Fruit fly (Drosophila melanogaster): Measurements from ENCODE around the gene CG43175.
A peak's percentile ranks its signal among the peaks of the same experiment; 100 is the strongest.

CG43175 gene

dm6 chr3R:17604880-17605667 lies 25.4 kb upstream of the CG43175 start:
- peak; percentile 67 for TF ChIP-seq Myc (optimal IDR thresholded peaks at IDR 0.05)
- TF ChIP-seq Hr78 (GFP tag; optimal IDR thresholded peaks at IDR 0.05): no peak
- TF ChIP-seq HLH106 (tag; optimal IDR thresholded peaks at IDR 0.05): peak; percentile 1
- TF ChIP-seq brk (GFP tag; optimal IDR thresholded peaks at IDR 0.05): no peak
- peak; percentile 46 for TF ChIP-seq woc (GFP tag; optimal IDR thresholded peaks at IDR 0.05)
- TF ChIP-seq Sp1 (GFP tag; optimal IDR thresholded peaks at IDR 0.05): no peak
- TF ChIP-seq Vsx2 (GFP tag; optimal IDR thresholded peaks at IDR 0.05; ENCODE audit: partially characterized antibody): peak; percentile 51
- TF ChIP-seq dsf (GFP tag; optimal IDR thresholded peaks at IDR 0.05; ENCODE audit: borderline replicate concordance): no peak

DNA sequence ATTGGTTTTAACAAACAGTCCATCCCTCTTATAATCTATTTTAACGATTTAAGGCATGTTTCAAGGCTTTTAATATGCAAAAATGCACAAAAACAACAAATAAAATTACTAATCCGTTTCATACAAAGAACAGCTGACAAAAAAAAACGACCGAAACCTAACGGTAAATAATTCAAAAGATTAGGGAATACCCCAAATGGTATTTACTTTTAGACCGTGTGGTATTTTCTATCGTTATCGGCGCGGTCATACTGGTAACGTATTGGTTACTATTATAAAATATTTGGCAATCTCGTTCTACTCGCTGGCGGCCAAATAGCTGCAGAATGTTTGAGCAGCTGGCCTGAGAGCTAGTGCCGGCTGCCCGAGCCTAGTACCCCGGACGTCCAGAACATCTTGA lies 24.6 kb upstream of the CG43175 start, which contains the start of gene sll:
Gene sll (plus strand): TSS at position 235 of the 400 bp plus-strand sequence.
- TF ChIP-seq Abd-B (GFP tag; optimal IDR thresholded peaks at IDR 0.05): no peak
- TF ChIP-seq HLH106 (tag; optimal IDR thresholded peaks at IDR 0.05): no peak
- TF ChIP-seq foxo (GFP tag; optimal IDR thresholded peaks at IDR 0.05): no peak
- no peak for TF ChIP-seq Rel (GFP tag; optimal IDR thresholded peaks at IDR 0.05)
- no peak for TF ChIP-seq Rel (tag; optimal IDR thresholded peaks at IDR 0.05)
- no peak for TF ChIP-seq dmrt93B (GFP tag; optimal IDR thresholded peaks at IDR 0.05)
- no peak for TF ChIP-seq CG32264 (GFP tag; optimal IDR thresholded peaks at IDR 0.05)
- TF ChIP-seq dl (GFP tag; optimal IDR thresholded peaks at IDR 0.05; ENCODE audit: insufficient read depth in 1 of 2, partially characterized antibody in 2 of 2): no peak
- TF ChIP-seq sage (GFP tag; optimal IDR thresholded peaks at IDR 0.05): no peak
- no peak for TF ChIP-seq CG9705 (GFP tag; optimal IDR thresholded peaks at IDR 0.05)
- no peak for TF ChIP-seq Dfd (GFP tag; optimal IDR thresholded peaks at IDR 0.05)
- TF ChIP-seq psq (GFP tag; optimal IDR thresholded peaks at IDR 0.05): no peak
- TF ChIP-seq Mio (GFP tag; optimal IDR thresholded peaks at IDR 0.05): no peak

DNA sequence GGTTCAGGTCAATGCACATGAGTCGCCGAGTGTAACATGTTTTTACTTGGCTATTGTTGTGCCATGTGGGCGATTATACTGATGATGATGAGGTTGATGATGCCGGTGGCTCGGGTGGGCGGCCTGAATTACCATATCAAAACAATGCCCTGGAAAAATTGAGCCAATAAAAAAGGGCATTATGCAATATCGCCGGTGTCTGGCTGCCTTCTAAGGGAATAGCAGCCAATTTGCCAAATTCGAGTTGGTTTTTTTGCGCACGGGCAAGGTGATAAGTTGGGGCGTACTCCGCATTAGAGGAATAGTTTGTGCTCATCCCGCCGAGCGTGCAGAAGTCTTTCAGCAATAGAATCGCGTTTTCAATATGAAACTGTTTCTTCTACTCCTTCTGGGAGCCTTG lies 21.5 kb upstream of the CG43175 start, which contains the start of gene CG14329:
Gene CG14329 (plus strand): TSS at position 301 of the 400 bp plus-strand sequence.
- TF ChIP-seq Dif (GFP tag; optimal IDR thresholded peaks at IDR 0.05; ENCODE audit: partially characterized antibody): no peak
- no peak for TF ChIP-seq sage (GFP tag; optimal IDR thresholded peaks at IDR 0.05)
- TF ChIP-seq rgr (GFP tag; optimal IDR thresholded peaks at IDR 0.05): no peak
- no peak for TF ChIP-seq br (GFP tag; optimal IDR thresholded peaks at IDR 0.05)
- no peak for TF ChIP-seq woc (GFP tag; optimal IDR thresholded peaks at IDR 0.05)
- no peak for TF ChIP-seq dmrt93B (GFP tag; optimal IDR thresholded peaks at IDR 0.05)
- TF ChIP-seq Hr78 (GFP tag; optimal IDR thresholded peaks at IDR 0.05): no peak
- TF ChIP-seq Hr83 (GFP tag; optimal IDR thresholded peaks at IDR 0.05; ENCODE audit: poor library complexity, severe bottlenecking): no peak
- TF ChIP-seq Abd-B (GFP tag; optimal IDR thresholded peaks at IDR 0.05): no peak
- no peak for TF ChIP-seq ey (GFP tag; optimal IDR thresholded peaks at IDR 0.05)
- no peak for TF ChIP-seq psq (GFP tag; optimal IDR thresholded peaks at IDR 0.05)
- no peak for TF ChIP-seq Hnf4 (GFP tag; optimal IDR thresholded peaks at IDR 0.05)
- no peak for TF ChIP-seq usp (GFP tag; optimal IDR thresholded peaks at IDR 0.05)
- no peak for TF ChIP-seq Vsx2 (GFP tag; optimal IDR thresholded peaks at IDR 0.05; ENCODE audit: partially characterized antibody)
- no peak for TF ChIP-seq dsf (GFP tag; optimal IDR thresholded peaks at IDR 0.05; ENCODE audit: borderline replicate concordance)
- TF ChIP-seq sv (GFP tag; optimal IDR thresholded peaks at IDR 0.05): no peak
- TF ChIP-seq Mio (GFP tag; optimal IDR thresholded peaks at IDR 0.05): no peak
- no peak for TF ChIP-seq Myc (optimal IDR thresholded peaks at IDR 0.05)

DNA sequence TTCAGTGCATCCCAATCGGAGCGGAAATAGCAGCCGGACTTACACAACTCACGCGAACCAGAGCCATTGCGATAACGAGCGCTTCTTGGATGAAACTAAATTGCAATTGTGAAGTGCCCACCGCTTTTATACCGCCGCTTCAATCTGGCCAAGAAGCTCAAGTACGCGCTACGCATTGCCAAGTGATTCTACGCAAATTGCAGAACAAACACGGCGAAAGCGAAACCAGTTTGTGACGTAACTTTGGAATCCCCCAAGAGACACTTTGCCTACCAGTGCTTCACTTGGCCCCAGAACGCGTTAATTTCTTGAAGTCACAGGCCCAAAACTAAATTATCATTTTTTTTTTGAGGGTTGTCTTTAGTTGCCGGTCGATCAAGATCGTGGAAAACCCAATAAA lies 19.1 kb upstream of the CG43175 start, which contains the start of gene Edg91:
Gene Edg91 (minus strand): TSS at position 101 of the 400 bp plus-strand sequence.
- TF ChIP-seq OdsH (GFP tag; optimal IDR thresholded peaks at IDR 0.05) (no peak), dmrt93B (GFP tag; optimal IDR thresholded peaks at IDR 0.05) (no peak)

DNA sequence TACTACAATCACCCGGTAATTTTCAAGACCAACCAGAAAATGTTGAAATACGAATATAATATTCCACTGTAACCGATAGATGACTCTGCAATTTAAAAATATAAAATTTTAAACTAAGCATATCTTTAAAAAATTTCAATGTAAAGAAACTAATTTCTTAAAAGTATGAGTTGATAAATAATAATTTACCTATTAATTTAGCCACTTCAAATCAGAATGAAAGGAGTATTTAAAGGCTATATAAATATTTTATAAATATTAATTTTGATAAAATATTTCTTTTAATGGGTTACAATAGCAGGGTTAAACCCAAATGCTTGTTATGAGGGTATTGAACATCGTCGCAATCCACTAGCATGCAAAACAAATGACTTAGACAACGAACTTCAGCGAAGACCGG lies 18.7 kb upstream of the CG43175 start:
- no peak for TF ChIP-seq dl (GFP tag; optimal IDR thresholded peaks at IDR 0.05; ENCODE audit: insufficient read depth in 1 of 2, partially characterized antibody in 2 of 2)
- no peak for TF ChIP-seq Hr78 (GFP tag; optimal IDR thresholded peaks at IDR 0.05)
